Worm (Caenorhabditis elegans) whole organism, young adult: Measurements from ENCODE around the gene F17H10.2.

Source experiments
- B0261.1 ChIP-seq: sonication (generic microtip); optimal IDR thresholded peaks from 2 replicates; lab custom pipeline; 2016; ENCODE audit warnings: mild to moderate bottlenecking, missing genetic modification characterization, moderate library complexity, missing compliant biosample characterization
- ceh-40 ChIP-seq: fragments of 200-800 bp; sonication (Bioruptor generic); IDR thresholded peaks from 2 replicates; pipeline ENCODE4 v1.3.6; 2022; ENCODE audit warnings: missing genetic modification characterization, missing compliant biosample characterization
- snpc-3.4 ChIP-seq: sonication (generic microtip); optimal IDR thresholded peaks from 2 replicates; lab custom pipeline; 2017; ENCODE audit warnings: missing genetic modification characterization, mild to moderate bottlenecking, missing compliant biosample characterization, antibody characterized with exemption, moderate library complexity, missing genotype, missing genetic modification reagents

- TF ChIP-seq B0261.1 (tag; lab: Kevin White, UChicago) (no peak), snpc-3.4 (tag; lab: Kevin White, UChicago) (no peak), ceh-40 (no peak)
These were observed 44.9 kb downstream of the F17H10.2 start for ce11 chrX:13158487-13158886.
